Fruit fly (Drosophila melanogaster) whole organism, pupa: ENCODE data around the gene aqz.

ENCODE experiments used
- CG8301 ChIP-seq: fragments of 200-800 bp; sonication (Bioruptor generic); optimal IDR thresholded peaks from 2 replicates; lab custom pipeline; 2018; ENCODE audit warnings: missing biosample characterization, mild to moderate bottlenecking, missing genetic modification characterization
- CG9948 ChIP-seq: fragments of 200-800 bp; sonication (Bioruptor generic); optimal IDR thresholded peaks from 2 replicates; lab custom pipeline; 2018; ENCODE audit warnings: missing biosample characterization, mild to moderate bottlenecking, missing genetic modification characterization, moderate library complexity

DNA sequence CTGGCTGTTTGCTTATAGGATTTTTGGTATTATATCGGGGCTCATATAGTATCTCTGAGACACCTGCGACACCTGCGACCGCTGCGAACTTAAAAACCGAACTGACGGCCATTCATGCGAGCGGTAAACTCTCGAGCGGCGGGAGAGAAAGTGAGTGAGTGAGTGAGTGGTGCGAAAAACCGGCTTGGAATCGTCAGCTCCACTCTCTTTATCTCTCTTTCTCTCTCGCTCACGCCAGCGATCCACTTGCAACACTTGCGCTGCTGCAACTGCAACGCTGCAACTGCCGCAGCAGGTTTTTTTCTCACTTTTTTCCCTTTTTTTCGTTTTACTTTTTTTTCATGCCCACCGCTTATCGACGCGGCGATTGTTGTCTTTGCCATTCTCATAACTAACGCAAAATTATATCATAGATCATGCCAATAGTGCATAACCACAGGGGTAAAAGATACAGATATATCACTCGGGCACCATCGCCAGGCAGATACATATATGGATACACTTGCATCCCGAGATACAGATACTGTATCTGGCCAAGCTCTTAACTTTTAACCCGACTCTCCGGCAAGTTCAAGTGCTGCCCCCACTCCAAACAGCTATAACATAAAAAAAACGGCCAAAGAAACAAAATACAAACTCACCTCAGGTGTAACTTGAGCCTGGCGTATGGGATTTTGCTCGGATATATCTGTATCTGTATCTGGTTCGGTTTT, 27.9 kb downstream of the aqz start:
- TF ChIP-seq CG8301 (tag; lab: Kevin White, UChicago) (peak; percentile 55), CG9948 (peak; percentile 17)
